Worm (Caenorhabditis elegans) whole organism, mixed stage, embryonic: Measurements from ENCODE around the gene K12D12.4.

Experiments
- M03D4.4 ChIP-seq: sonication (generic microtip); optimal IDR thresholded peaks from 2 replicates; lab custom pipeline; 2017; ENCODE audit warnings: mild to moderate bottlenecking, missing genetic modification characterization, missing compliant biosample characterization
- bed-3 ChIP-seq: fragments of 200-800 bp; sonication (Bioruptor generic); optimal IDR thresholded peaks from 3 replicates; lab custom pipeline; 2018; ENCODE audit warnings: mild to moderate bottlenecking, missing genetic modification characterization, moderate library complexity, missing compliant biosample characterization
- blmp-1 ChIP-seq: fragments of 150-350 bp; optimal IDR thresholded peaks from 2 replicates; lab custom pipeline; 2014; ENCODE audit warnings: missing biosample characterization, missing genetic modification characterization
- ceh-39 ChIP-seq: fragments of 150-350 bp; optimal IDR thresholded peaks from 2 replicates; lab custom pipeline; 2014; ENCODE audit warnings: missing biosample characterization, missing genetic modification characterization
- ceh-43 ChIP-seq: fragments of 200-800 bp; sonication (Bioruptor generic); optimal IDR thresholded peaks from 2 replicates; lab custom pipeline; 2018; ENCODE audit warnings: mild to moderate bottlenecking, missing genetic modification characterization, moderate library complexity, missing compliant biosample characterization
- ceh-83 ChIP-seq: fragments of 200-800 bp; sonication (Bioruptor generic); optimal IDR thresholded peaks from 2 replicates; lab custom pipeline; 2018; ENCODE audit warnings: mild to moderate bottlenecking, missing genetic modification characterization, missing compliant biosample characterization
- ces-1 ChIP-seq: fragments of 150-350 bp; optimal IDR thresholded peaks from 2 replicates; lab custom pipeline; 2014; ENCODE audit warnings: missing biosample characterization, missing genetic modification reagents, missing genetic modification characterization
- cnd-1 ChIP-seq: fragments of 200-800 bp; sonication (Bioruptor generic); optimal IDR thresholded peaks from 2 replicates; lab custom pipeline; 2018; ENCODE audit warnings: mild to moderate bottlenecking, missing genetic modification characterization, missing compliant biosample characterization
- drap-1 ChIP-seq: fragments of 200-800 bp; sonication (Bioruptor generic); optimal IDR thresholded peaks from 3 replicates; lab custom pipeline; 2018; ENCODE audit warnings: mild to moderate bottlenecking, missing genetic modification characterization, missing compliant biosample characterization
- elt-3 ChIP-seq: fragments of 150-350 bp; optimal IDR thresholded peaks from 2 replicates; lab custom pipeline; 2014; ENCODE audit warnings: missing biosample characterization, missing genetic modification characterization
- flh-1 ChIP-seq: fragments of 200-800 bp; sonication (Bioruptor generic); optimal IDR thresholded peaks from 2 replicates; lab custom pipeline; 2018; ENCODE audit warnings: mild to moderate bottlenecking, missing genetic modification characterization, moderate library complexity, missing compliant biosample characterization
- ham-2 ChIP-seq: fragments of 200-800 bp; sonication (Bioruptor generic); optimal IDR thresholded peaks from 2 replicates; lab custom pipeline; 2018; ENCODE audit warnings: mild to moderate bottlenecking, missing genetic modification characterization, missing compliant biosample characterization
- hlh-1 ChIP-seq: fragments of 150-350 bp; optimal IDR thresholded peaks from 2 replicates; lab custom pipeline; 2014; ENCODE audit warnings: missing biosample characterization, missing genetic modification reagents, missing genetic modification characterization
- lin-13 ChIP-seq: fragments of 150-350 bp; optimal IDR thresholded peaks from 2 replicates; lab custom pipeline; 2014; ENCODE audit warnings: missing biosample characterization, missing genetic modification characterization
- lin-32 ChIP-seq: fragments of 200-800 bp; sonication (Bioruptor generic); optimal IDR thresholded peaks from 2 replicates; lab custom pipeline; 2018; ENCODE audit warnings: mild to moderate bottlenecking, missing genetic modification characterization, missing compliant biosample characterization
- lsy-2 ChIP-seq: fragments of 150-350 bp; optimal IDR thresholded peaks from 2 replicates; lab custom pipeline; 2014; ENCODE audit warnings: missing biosample characterization, missing genetic modification characterization
- mab-5 ChIP-seq: fragments of 150-350 bp; optimal IDR thresholded peaks from 2 replicates; lab custom pipeline; 2014; ENCODE audit warnings: missing biosample characterization, missing genetic modification characterization
- mep-1 ChIP-seq: fragments of 150-350 bp; optimal IDR thresholded peaks from 2 replicates; lab custom pipeline; 2017; ENCODE audit warnings: missing biosample characterization, missing genetic modification reagents, missing genetic modification characterization, inconsistent platforms
- mls-2 ChIP-seq: sonication (generic microtip); optimal IDR thresholded peaks from 2 replicates; lab custom pipeline; 2016; ENCODE audit warnings: mild to moderate bottlenecking, missing genetic modification characterization, moderate library complexity, missing compliant biosample characterization
- nhr-12 ChIP-seq: fragments of 150-350 bp; optimal IDR thresholded peaks from 2 replicates; lab custom pipeline; 2014; ENCODE audit warnings: missing biosample characterization, missing genetic modification characterization
- nhr-2 ChIP-seq: fragments of 150-350 bp; optimal IDR thresholded peaks from 2 replicates; lab custom pipeline; 2014; ENCODE audit warnings: missing biosample characterization, missing genetic modification characterization
- nhr-237 ChIP-seq: fragments of 150-350 bp; optimal IDR thresholded peaks from 2 replicates; lab custom pipeline; 2014; ENCODE audit warnings: missing biosample characterization, missing genetic modification characterization
- nhr-28 ChIP-seq: fragments of 150-350 bp; optimal IDR thresholded peaks from 2 replicates; lab custom pipeline; 2014; ENCODE audit warnings: missing biosample characterization, missing genetic modification characterization
- nhr-76 ChIP-seq: sonication (generic microtip); optimal IDR thresholded peaks from 2 replicates; lab custom pipeline; 2017; ENCODE audit warnings: missing biosample characterization, missing genetic modification characterization
- pha-4 ChIP-seq: fragments of 150-350 bp; optimal IDR thresholded peaks from 2 replicates; lab custom pipeline; 2018; ENCODE audit warnings: missing biosample characterization, missing genetic modification reagents, missing genetic modification characterization
- sem-2 ChIP-seq: fragments of 200-800 bp; sonication (Bioruptor generic); optimal IDR thresholded peaks from 2 replicates; lab custom pipeline; 2018; ENCODE audit warnings: mild to moderate bottlenecking, missing genetic modification characterization, missing compliant biosample characterization
- snpc-4 ChIP-seq: fragments of 150-350 bp; optimal IDR thresholded peaks from 2 replicates; lab custom pipeline; 2014; ENCODE audit warnings: missing biosample characterization, missing genetic modification characterization
- sptf-1 ChIP-seq: sonication (generic microtip); optimal IDR thresholded peaks from 2 replicates; lab custom pipeline; 2017; ENCODE audit warnings: mild to moderate bottlenecking, missing genetic modification characterization, moderate library complexity, missing compliant biosample characterization
- tbx-8 ChIP-seq: fragments of 200-800 bp; sonication (Bioruptor generic); optimal IDR thresholded peaks from 2 replicates; lab custom pipeline; 2018; ENCODE audit warnings: mild to moderate bottlenecking, missing genetic modification characterization, moderate library complexity, missing compliant biosample characterization
- unc-120 ChIP-seq: sonication (generic microtip); optimal IDR thresholded peaks from 2 replicates; lab custom pipeline; 2017; ENCODE audit warnings: missing genetic modification characterization, missing compliant biosample characterization; ENCODE audit not compliant: poor library complexity, severe bottlenecking
- unc-39 ChIP-seq: fragments of 150-350 bp; optimal IDR thresholded peaks from 2 replicates; lab custom pipeline; 2014; ENCODE audit warnings: missing biosample characterization, missing genetic modification characterization
- zip-8 ChIP-seq: fragments of 150-350 bp; optimal IDR thresholded peaks from 2 replicates; lab custom pipeline; 2014; ENCODE audit warnings: missing biosample characterization, missing genetic modification characterization
- ztf-11 ChIP-seq: fragments of 150-350 bp; optimal IDR thresholded peaks from 2 replicates; lab custom pipeline; 2014; ENCODE audit warnings: missing biosample characterization, missing genetic modification characterization

K12D12.4 gene

DNA sequence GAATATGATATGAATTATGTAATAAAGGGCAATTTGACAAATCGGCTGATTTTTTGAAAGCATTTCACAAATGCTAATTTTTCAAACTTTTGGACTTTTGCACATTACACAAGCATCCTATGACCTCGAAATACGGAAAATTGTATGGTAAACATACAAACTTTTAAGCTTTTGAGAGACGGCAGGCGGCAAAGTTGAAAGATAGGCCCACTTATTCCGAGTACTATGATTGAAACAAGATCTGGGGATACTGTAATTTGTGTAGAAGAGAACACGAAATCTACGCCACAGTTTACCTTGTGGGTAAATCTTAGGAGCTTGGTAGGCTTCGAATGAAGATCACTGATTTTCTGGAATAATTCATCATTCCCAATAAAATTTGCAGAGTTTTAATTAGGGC is 18.1 kb upstream of the K12D12.4 start, which contains the start of gene ZK930.6:
Gene ZK930.6 (plus strand): TSS at position 301 of the 400 bp plus-strand sequence.
- TF ChIP-seq ceh-43 (GFP tag; lab: Kevin White, UChicago) (no peak), zip-8 (tag; lab: Kevin White, UChicago) (no peak), ceh-83 (GFP tag; lab: Kevin White, UChicago) (no peak), snpc-4 (tag; lab: Kevin White, UChicago) (no peak), ces-1 (GFP tag; lab: Kevin White, UChicago) (no peak), ceh-39 (no peak), mab-5 (tag; lab: Kevin White, UChicago) (no peak), ztf-11 (tag; lab: Kevin White, UChicago) (no peak), lsy-2 (no peak), mls-2 (tag; lab: Kevin White, UChicago) (no peak), hlh-1 (no peak)

DNA sequence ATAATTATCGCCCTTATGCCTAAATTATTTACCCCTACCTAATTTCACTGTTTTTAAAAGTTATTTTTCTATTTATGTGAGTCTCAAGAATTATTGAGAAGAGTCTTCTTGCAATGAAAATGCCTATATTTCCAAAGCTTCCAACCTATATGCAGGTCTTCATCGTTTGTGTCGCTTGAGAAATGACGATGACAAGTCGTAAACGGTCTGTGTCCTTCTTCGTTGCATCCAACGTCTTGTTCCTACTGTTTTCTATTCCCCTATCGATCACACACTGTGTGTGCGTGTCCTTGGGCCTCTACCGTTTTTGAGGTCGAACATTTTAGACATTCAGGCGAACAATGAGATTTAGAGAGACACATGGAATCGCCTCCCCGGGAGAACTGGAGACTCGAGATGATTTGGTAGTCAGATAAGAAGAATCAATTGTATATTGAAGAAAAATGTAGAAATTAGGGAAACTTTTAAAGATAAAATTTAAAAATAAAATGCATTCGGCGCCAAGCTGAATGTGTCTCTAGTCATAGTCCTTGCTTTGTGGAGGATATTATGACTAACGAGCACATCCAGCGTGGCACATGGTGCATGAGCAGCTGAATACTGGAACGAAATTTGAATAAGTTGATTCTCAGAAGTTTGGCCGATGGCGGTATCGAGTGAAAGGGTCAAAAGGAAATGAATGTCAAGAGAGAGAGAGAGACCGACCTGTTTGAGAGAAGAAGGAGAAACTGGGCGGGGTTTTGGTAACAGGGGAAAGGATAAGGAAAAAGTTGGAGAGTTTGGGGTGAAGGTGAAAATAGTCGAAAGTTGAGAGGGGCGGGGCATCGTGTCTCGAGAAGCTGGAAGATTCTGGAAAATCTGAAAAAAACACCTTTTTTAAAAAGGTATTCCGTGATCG is 15.2 kb upstream of the K12D12.4 start:
- TF ChIP-seq snpc-4 (tag; lab: Kevin White, UChicago) (no peak), ham-2 (GFP tag; lab: Kevin White, UChicago) (peak; percentile 16), ceh-43 (GFP tag; lab: Kevin White, UChicago) (no peak), elt-3 (no peak), ceh-83 (GFP tag; lab: Kevin White, UChicago) (no peak), M03D4.4 (tag; lab: Kevin White, UChicago) (peak; percentile 29), hlh-1 (no peak), zip-8 (tag; lab: Kevin White, UChicago) (no peak), sem-2 (GFP tag; lab: Kevin White, UChicago) (no peak), blmp-1 (peak; percentile 67), nhr-12 (no peak), bed-3 (GFP tag; lab: Kevin White, UChicago) (no peak), nhr-2 (tag; lab: Kevin White, UChicago) (peak; percentile 81), ceh-39 (peak; percentile 15)

DNA sequence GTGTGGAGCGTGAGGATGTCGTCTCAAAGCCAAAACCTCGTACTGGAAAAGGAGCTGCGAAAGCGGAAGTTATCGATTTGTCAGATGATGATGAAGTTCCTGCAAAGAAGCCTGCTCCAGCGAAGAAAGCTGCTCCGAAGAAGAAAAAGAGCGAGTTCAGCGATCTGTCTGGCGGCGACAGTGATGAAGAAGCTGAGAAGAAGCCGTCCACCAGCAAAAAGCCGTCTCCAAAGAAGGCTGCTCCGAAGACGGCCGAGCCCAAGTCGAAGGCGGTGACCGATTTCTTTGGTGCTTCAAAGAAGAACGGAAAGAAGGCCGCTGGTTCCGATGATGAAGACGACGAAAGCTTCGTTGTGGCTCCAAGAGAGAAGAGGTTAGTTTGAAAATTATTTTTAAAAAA is 14.2 kb upstream of the K12D12.4 start:
- TF ChIP-seq ztf-11 (tag; lab: Kevin White, UChicago) (no peak), flh-1 (GFP tag; lab: Kevin White, UChicago) (no peak), ceh-83 (GFP tag; lab: Kevin White, UChicago) (no peak), ceh-43 (GFP tag; lab: Kevin White, UChicago) (no peak), lin-13 (no peak), unc-39 (no peak), zip-8 (tag; lab: Kevin White, UChicago) (no peak), drap-1 (no peak), bed-3 (GFP tag; lab: Kevin White, UChicago) (no peak)

DNA sequence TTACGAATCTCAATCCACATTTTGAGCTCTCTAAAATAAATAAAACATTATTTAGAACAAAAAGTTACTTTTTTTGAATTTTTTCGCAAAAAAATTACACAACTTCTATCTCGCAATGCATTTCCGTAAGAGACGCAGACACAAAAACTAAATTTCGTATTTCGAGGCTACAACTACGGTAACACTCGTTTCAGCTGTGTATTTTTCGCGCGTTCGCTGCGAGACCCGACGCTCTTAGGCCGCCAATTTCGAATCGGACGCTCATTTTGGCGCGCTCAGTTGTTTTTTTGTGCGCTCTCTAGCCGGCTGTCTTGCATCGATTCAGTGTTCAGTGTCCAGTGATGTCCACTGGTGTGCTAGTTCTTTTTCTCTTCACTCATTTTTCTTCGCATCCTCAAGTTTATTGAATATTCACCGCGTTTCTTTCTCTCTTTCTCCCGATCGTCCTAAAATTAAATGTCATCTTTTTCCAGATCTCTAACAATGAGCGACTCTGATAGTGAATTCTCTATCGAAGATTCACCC is 9.2 kb upstream of the K12D12.4 start, which contains the start of the genes npp-3 and top-2:
Gene npp-3 (minus strand): TSS at position 115 of the 525 bp plus-strand sequence.
Gene top-2 (plus strand): TSS at position 475 of the 525 bp plus-strand sequence.
- TF ChIP-seq ces-1 (GFP tag; lab: Kevin White, UChicago) (peak; percentile 79), mep-1 (tag; lab: Kevin White, UChicago) (peak; percentile 77), lin-32 (GFP tag; lab: Kevin White, UChicago) (no peak), nhr-12 (no peak), cnd-1 (tag; lab: Kevin White, UChicago) (peak; percentile 23), elt-3 (no peak), lin-13 (peak; percentile 89), nhr-28 (tag; lab: Kevin White, UChicago) (no peak), tbx-8 (no peak), mab-5 (tag; lab: Kevin White, UChicago) (no peak), hlh-1 (peak; percentile 42), nhr-76 (tag; lab: Kevin White, UChicago) (no peak), nhr-237 (tag; lab: Kevin White, UChicago) (peak; percentile 83), sptf-1 (peak; percentile 55), ham-2 (GFP tag; lab: Kevin White, UChicago) (peak; percentile 38), unc-120 (tag; lab: Kevin White, UChicago) (peak; percentile 21), drap-1 (peak; percentile 68), sem-2 (GFP tag; lab: Kevin White, UChicago) (no peak), lsy-2 (peak; percentile 99), ceh-39 (peak; percentile 94), flh-1 (GFP tag; lab: Kevin White, UChicago) (no peak), ceh-83 (GFP tag; lab: Kevin White, UChicago) (no peak), bed-3 (GFP tag; lab: Kevin White, UChicago) (no peak), pha-4 (tag; lab: Kevin White, UChicago) (peak; percentile 88)
